Fruit fly (Drosophila melanogaster) whole organism, embryonic: Measurements from ENCODE around the gene Catsup.

Experiments
- Aef1 ChIP-seq: fragments of 200-800 bp; sonication (Bioruptor generic); IDR thresholded peaks from 3 replicates; pipeline ENCODE4 v1.3.6; 2022; ENCODE audit warnings: missing biosample characterization, missing genetic modification characterization
- Atf6 ChIP-seq: fragments of 200-800 bp; sonication (Bioruptor generic); IDR thresholded peaks from 2 replicates; pipeline ENCODE4 v1.3.6; 2022; ENCODE audit warnings: missing biosample characterization, missing genetic modification characterization
- Bdp1 ChIP-seq: fragments of 200-800 bp; sonication (Bioruptor generic); optimal IDR thresholded peaks from 3 replicates; lab custom pipeline; 2016; ENCODE audit warnings: missing biosample characterization, missing genetic modification characterization
- CG10274 ChIP-seq: fragments of 200-800 bp; sonication (Bioruptor generic); optimal IDR thresholded peaks from 3 replicates; lab custom pipeline; 2017; ENCODE audit warnings: missing biosample characterization, mild to moderate bottlenecking, missing genetic modification characterization
- CG10321 ChIP-seq: fragments of 200-800 bp; sonication (Bioruptor generic); IDR thresholded peaks from 2 replicates; pipeline ENCODE4 v1.3.6; 2022; ENCODE audit warnings: missing biosample characterization, missing genetic modification characterization
- CG10654 ChIP-seq: fragments of 200-800 bp; sonication (Bioruptor generic); optimal IDR thresholded peaks from 2 replicates; lab custom pipeline; 2016; ENCODE audit warnings: missing biosample characterization, missing genetic modification characterization
- CG12155 ChIP-seq: fragments of 200-800 bp; sonication (Bioruptor generic); optimal IDR thresholded peaks from 3 replicates; lab custom pipeline; 2016; ENCODE audit warnings: missing biosample characterization, missing genetic modification characterization
- CG12744 ChIP-seq: fragments of 200-800 bp; sonication (Bioruptor generic); optimal IDR thresholded peaks from 2 replicates; lab custom pipeline; 2016; ENCODE audit warnings: missing biosample characterization, missing genetic modification characterization
- CG15269 ChIP-seq: fragments of 200-800 bp; sonication (Bioruptor generic); optimal IDR thresholded peaks from 2 replicates; lab custom pipeline; 2018; ENCODE audit warnings: missing biosample characterization, mild to moderate bottlenecking, missing genetic modification characterization, moderate library complexity
- CG15479 ChIP-seq: fragments of 200-800 bp; sonication (Bioruptor generic); optimal IDR thresholded peaks from 3 replicates; lab custom pipeline; 2019; ENCODE audit warnings: missing biosample characterization, mild to moderate bottlenecking, missing genetic modification characterization, moderate library complexity
- CG15696 ChIP-seq: fragments of 200-800 bp; sonication (Bioruptor generic); optimal IDR thresholded peaks from 2 replicates; lab custom pipeline; 2019; ENCODE audit warnings: missing biosample characterization, mild to moderate bottlenecking, missing genetic modification characterization, moderate library complexity
- CG2678 ChIP-seq: fragments of 200-800 bp; sonication (Bioruptor generic); optimal IDR thresholded peaks from 3 replicates; lab custom pipeline; 2019; ENCODE audit warnings: missing biosample characterization, mild to moderate bottlenecking, missing genetic modification characterization, moderate library complexity
- CG2889 ChIP-seq: fragments of 200-800 bp; sonication (Bioruptor generic); IDR thresholded peaks from 3 replicates; pipeline ENCODE4 v1.3.6; 2022; ENCODE audit warnings: missing biosample characterization, missing genetic modification characterization
- CG31388 ChIP-seq: fragments of 200-800 bp; sonication (Bioruptor generic); optimal IDR thresholded peaks from 2 replicates; lab custom pipeline; 2016; ENCODE audit warnings: missing biosample characterization, missing genetic modification characterization
- CG3995 ChIP-seq: fragments of 200-800 bp; sonication (Bioruptor generic); optimal IDR thresholded peaks from 3 replicates; lab custom pipeline; 2016; ENCODE audit warnings: missing biosample characterization, missing genetic modification characterization
- CG42726 ChIP-seq: fragments of 200-800 bp; sonication (Bioruptor generic); IDR thresholded peaks from 2 replicates; pipeline ENCODE4 v1.3.6; 2022; ENCODE audit warnings: missing biosample characterization, missing genetic modification characterization; ENCODE audit not compliant: partially characterized antibody
- CG4328 ChIP-seq: fragments of 200-800 bp; sonication (Bioruptor generic); optimal IDR thresholded peaks from 3 replicates; lab custom pipeline; 2017; ENCODE audit warnings: missing biosample characterization, missing genetic modification reagents, missing genetic modification characterization
- CG4730 ChIP-seq: fragments of 200-800 bp; sonication (Bioruptor generic); IDR thresholded peaks from 2 replicates; pipeline ENCODE4 v1.3.6; 2022; ENCODE audit warnings: missing biosample characterization, missing genetic modification characterization
- CG4854 ChIP-seq: fragments of 200-800 bp; sonication (Bioruptor generic); optimal IDR thresholded peaks from 2 replicates; lab custom pipeline; 2016; ENCODE audit warnings: missing biosample characterization, missing genetic modification characterization, inconsistent platforms
- CG5245 ChIP-seq: fragments of 200-800 bp; sonication (Bioruptor generic); optimal IDR thresholded peaks from 3 replicates; lab custom pipeline; 2016; ENCODE audit warnings: missing biosample characterization, missing genetic modification characterization
- CG6175 ChIP-seq: fragments of 200-800 bp; sonication (Bioruptor generic); IDR thresholded peaks from 3 replicates; pipeline ENCODE4 v1.3.6; 2022; ENCODE audit warnings: missing biosample characterization, missing genetic modification characterization
- CG9727 ChIP-seq: fragments of 200-800 bp; sonication (Bioruptor generic); optimal IDR thresholded peaks from 3 replicates; lab custom pipeline; 2017; ENCODE audit warnings: missing biosample characterization, mild to moderate bottlenecking, missing genetic modification characterization
- Deaf1 ChIP-seq: fragments of 200-800 bp; optimal IDR thresholded peaks from 3 replicates; lab custom pipeline; 2019; ENCODE audit warnings: missing biosample characterization, mild to moderate bottlenecking, missing genetic modification characterization, moderate library complexity
- H2.0 ChIP-seq: fragments of 200-800 bp; sonication (Bioruptor generic); IDR thresholded peaks from 2 replicates; pipeline ENCODE4 v1.3.6; 2022; ENCODE audit warnings: missing biosample characterization, missing genetic modification characterization
- Hand ChIP-seq: fragments of 200-800 bp; sonication (Bioruptor generic); optimal IDR thresholded peaks from 2 replicates; lab custom pipeline; 2017; ENCODE audit warnings: mild to moderate bottlenecking, missing biosample characterization, missing genetic modification reagents, missing genetic modification characterization
- Hmx ChIP-seq: fragments of 200-800 bp; sonication (Bioruptor generic); optimal IDR thresholded peaks from 2 replicates; lab custom pipeline; 2016; ENCODE audit warnings: missing biosample characterization, missing genetic modification characterization
- Hr3 ChIP-seq: fragments of 200-800 bp; sonication (Bioruptor generic); optimal IDR thresholded peaks from 3 replicates; lab custom pipeline; 2016; ENCODE audit warnings: missing biosample characterization, missing genetic modification characterization
- MBD-R2 ChIP-seq: fragments of 200-800 bp; sonication (Bioruptor generic); IDR thresholded peaks from 2 replicates; pipeline ENCODE4 v1.3.6; 2022; ENCODE audit warnings: missing biosample characterization, missing genetic modification characterization
- MTF-1 ChIP-seq: fragments of 200-800 bp; sonication (Bioruptor generic); optimal IDR thresholded peaks from 2 replicates; lab custom pipeline; 2018; ENCODE audit warnings: missing biosample characterization, mild to moderate bottlenecking, missing genetic modification characterization, borderline replicate concordance
- NK7.1 ChIP-seq: fragments of 200-800 bp; sonication (Bioruptor generic); optimal IDR thresholded peaks from 3 replicates; lab custom pipeline; 2016; ENCODE audit warnings: missing biosample characterization, missing genetic modification characterization
- Rfx ChIP-seq: fragments of 200-800 bp; sonication (Bioruptor generic); IDR thresholded peaks from 2 replicates; pipeline ENCODE4 v1.3.6; 2022; ENCODE audit warnings: missing biosample characterization, missing genetic modification characterization
- Sry-δ ChIP-seq: fragments of 200-800 bp; sonication (Bioruptor generic); optimal IDR thresholded peaks from 2 replicates; lab custom pipeline; 2016; ENCODE audit warnings: missing biosample characterization, missing genetic modification characterization
- Taf1 ChIP-seq: fragments of 200-800 bp; sonication (Bioruptor generic); IDR thresholded peaks from 2 replicates; pipeline ENCODE4 v1.3.6; 2022; ENCODE audit warnings: missing biosample characterization, missing genetic modification characterization
- Trl ChIP-seq, 3 experiments: fragments of >200 bp in 2 of 3; fragments of 200-800 bp in 1 of 3; sonication (Bioruptor generic) in 1 of 3; optimal IDR thresholded peaks; 2 replicates in 1 of 3; 3 replicates in 2 of 3; lab custom pipeline; 2016 to 2017; ENCODE audit warnings: missing biosample characterization in 1 of 3, missing genetic modification characterization in 1 of 3
- aop ChIP-seq: fragments of 200-800 bp; sonication (Bioruptor generic); IDR thresholded peaks from 2 replicates; pipeline ENCODE4 v1.3.6; 2022; ENCODE audit warnings: missing biosample characterization, missing genetic modification characterization
- ase ChIP-seq: fragments of 200-800 bp; sonication (Bioruptor generic); IDR thresholded peaks from 3 replicates; pipeline ENCODE4 v1.3.6; 2022; ENCODE audit warnings: missing biosample characterization, missing genetic modification characterization
- bcd ChIP-seq: fragments of 200-800 bp; sonication (Bioruptor generic); optimal IDR thresholded peaks from 2 replicates; lab custom pipeline; 2017; ENCODE audit warnings: missing biosample characterization, mild to moderate bottlenecking, missing genetic modification characterization
- ci ChIP-seq: fragments of 200-800 bp; sonication (Bioruptor generic); IDR thresholded peaks from 3 replicates; pipeline ENCODE4 v1.3.6; 2022; ENCODE audit warnings: missing biosample characterization, missing genetic modification characterization
- crp ChIP-seq, 2 experiments: fragments of 200-800 bp; sonication (Bioruptor generic); optimal IDR thresholded peaks; 2 replicates in 1 of 2; 3 replicates in 1 of 2; lab custom pipeline; 2017; ENCODE audit warnings: missing biosample characterization in 2 of 2, missing genetic modification characterization in 2 of 2, mild to moderate bottlenecking in 1 of 2, moderate library complexity in 1 of 2
- dati ChIP-seq: fragments of 200-800 bp; sonication (Bioruptor generic); IDR thresholded peaks from 2 replicates; pipeline ENCODE4 v1.3.6; 2022; ENCODE audit warnings: missing biosample characterization, missing genetic modification characterization
- disco-r ChIP-seq: fragments of 200-800 bp; sonication (Bioruptor generic); optimal IDR thresholded peaks from 2 replicates; lab custom pipeline; 2016; ENCODE audit warnings: missing biosample characterization, missing genetic modification characterization
- esg ChIP-seq: fragments of 200-800 bp; sonication (Bioruptor generic); conservative IDR thresholded peaks from 2 replicates; pipeline ENCODE4 v1.3.6; 2022; ENCODE audit warnings: missing biosample characterization, missing genetic modification characterization
- fru ChIP-seq: fragments of >200 bp; optimal IDR thresholded peaks from 2 replicates; lab custom pipeline; 2017
- gem ChIP-seq: fragments of 200-800 bp; sonication (Bioruptor generic); optimal IDR thresholded peaks from 2 replicates; lab custom pipeline; 2019; ENCODE audit warnings: missing biosample characterization, mild to moderate bottlenecking, missing genetic modification characterization, moderate library complexity
- psq ChIP-seq: fragments of 200-800 bp; sonication (Bioruptor generic); optimal IDR thresholded peaks from 2 replicates; lab custom pipeline; 2017; ENCODE audit warnings: missing biosample characterization, missing genetic modification characterization
- ro ChIP-seq: fragments of 200-800 bp; sonication (Bioruptor generic); IDR thresholded peaks from 2 replicates; pipeline ENCODE4 v1.3.6; 2022; ENCODE audit warnings: missing biosample characterization, missing genetic modification characterization
- sima ChIP-seq: fragments of 200-800 bp; sonication (Bioruptor generic); optimal IDR thresholded peaks from 2 replicates; lab custom pipeline; 2016; ENCODE audit warnings: missing biosample characterization, missing genetic modification characterization
- slp2 ChIP-seq: fragments of 200-800 bp; sonication (Bioruptor generic); optimal IDR thresholded peaks from 2 replicates; lab custom pipeline; 2016; ENCODE audit warnings: missing biosample characterization, missing genetic modification characterization
- tgo ChIP-seq: fragments of 200-800 bp; sonication (Bioruptor generic); IDR thresholded peaks from 3 replicates; pipeline ENCODE4 v1.3.6; 2022; ENCODE audit warnings: missing biosample characterization, missing genetic modification characterization
- trem ChIP-seq: fragments of 200-800 bp; optimal IDR thresholded peaks from 3 replicates; lab custom pipeline; 2019; ENCODE audit warnings: missing biosample characterization, mild to moderate bottlenecking, missing genetic modification characterization, moderate library complexity

Catsup gene

dm6 chr2L:19023972-19024743 lies 17.5 kb upstream of the Catsup start (continued):
- TF ChIP-seq CG12155 (GFP tag; lab: Kevin White, UChicago), result peak; percentile 32
- TF ChIP-seq Deaf1 (tag; lab: Kevin White, UChicago), result peak; percentile 54
- TF ChIP-seq CG31388, result no peak
- peak; percentile 29; the same call in 1 of the 2 replicates for TF ChIP-seq H2.0 (GFP tag; lab: Robert Waterston, UW)
- TF ChIP-seq gem (tag; lab: Kevin White, UChicago), result peak; percentile 85
- no peak for TF ChIP-seq CG3995 (GFP tag; lab: Kevin White, UChicago)
- no peak for TF ChIP-seq CG4854 (GFP tag; lab: Kevin White, UChicago)
- no peak for TF ChIP-seq CG10654 (GFP tag; lab: Kevin White, UChicago)
- TF ChIP-seq ase (GFP tag; lab: Robert Waterston, UW), result no peak
- TF ChIP-seq sima (GFP tag; lab: Kevin White, UChicago), result no peak
- no peak for TF ChIP-seq CG15479 (GFP tag; lab: Kevin White, UChicago)
- no peak for TF ChIP-seq CG6175
- TF ChIP-seq Trl (optimal IDR thresholded peaks at IDR 0.05; lab: Kevin White, UChicago), result no peak
- no peak for TF ChIP-seq Trl (GFP tag; optimal IDR thresholded peaks at IDR 0.05; lab: Kevin White, UChicago)
- TF ChIP-seq tgo (GFP tag; lab: Robert Waterston, UW), result peak; percentile 48; the same call in 2 of the 3 replicates
- TF ChIP-seq aop, result no peak
- no peak for TF ChIP-seq fru (lab: Kevin White, UChicago)
- TF ChIP-seq dati (GFP tag; lab: Robert Waterston, UW), result no peak
- no peak for TF ChIP-seq CG4730 (GFP tag; lab: Robert Waterston, UW)
- TF ChIP-seq Sry-δ, result no peak
- TF ChIP-seq Atf6 (GFP tag; lab: Robert Waterston, UW), result peak; percentile 70
- TF ChIP-seq esg (GFP tag; lab: Robert Waterston, UW), result peak; percentile 49; the same call in 1 of the 2 replicates
- TF ChIP-seq crp (GFP tag; optimal IDR thresholded peaks at IDR 0.05; lab: Kevin White, UChicago), result peak in 1 of 2 experiments; percentile 15
- no peak for TF ChIP-seq NK7.1 (GFP tag; lab: Kevin White, UChicago)
- peak; percentile 73 for TF ChIP-seq CG4328 (GFP tag; lab: Kevin White, UChicago)
- no peak for TF ChIP-seq CG5245 (GFP tag; lab: Kevin White, UChicago)
- no peak for TF ChIP-seq Taf1
- peak; percentile 92 for TF ChIP-seq CG2678
- TF ChIP-seq CG15269 (tag; lab: Kevin White, UChicago), result peak; percentile 84
- peak; percentile 9 for TF ChIP-seq CG10274 (GFP tag; lab: Kevin White, UChicago)
- TF ChIP-seq Rfx (GFP tag; lab: Robert Waterston, UW), result peak; percentile 34; the same call in 1 of the 2 replicates
- no peak for TF ChIP-seq CG12744 (GFP tag; lab: Kevin White, UChicago)
- TF ChIP-seq Hmx (GFP tag; lab: Kevin White, UChicago), result peak; percentile 9
- TF ChIP-seq bcd, result peak; percentile 66
- no peak for TF ChIP-seq CG2889 (GFP tag; lab: Robert Waterston, UW)
- peak; percentile 44; the same call in 2 of the 3 replicates for TF ChIP-seq Aef1
- peak; percentile 45 for TF ChIP-seq Hr3 (GFP tag; lab: Kevin White, UChicago)
- peak; percentile 18 for TF ChIP-seq trem (tag; lab: Kevin White, UChicago)
- no peak for TF ChIP-seq CG10321
- no peak for TF ChIP-seq slp2 (GFP tag; lab: Kevin White, UChicago)
- peak; percentile 70 for TF ChIP-seq CG9727 (GFP tag; lab: Kevin White, UChicago)
- TF ChIP-seq CG15696 (tag; lab: Kevin White, UChicago), result peak; percentile 9
- TF ChIP-seq Hand (GFP tag; lab: Kevin White, UChicago), result peak; percentile 86
- TF ChIP-seq MBD-R2 (GFP tag; lab: Robert Waterston, UW), result no peak
- no peak for TF ChIP-seq MTF-1 (GFP tag; lab: Kevin White, UChicago)
- TF ChIP-seq disco-r, result no peak
- no peak for TF ChIP-seq Bdp1 (GFP tag; lab: Kevin White, UChicago)
- no peak for TF ChIP-seq CG42726
- no peak for TF ChIP-seq ci
- TF ChIP-seq psq (GFP tag; lab: Kevin White, UChicago), result peak; percentile 38
- TF ChIP-seq ro (GFP tag; lab: Robert Waterston, UW), result no peak
